Worm (Caenorhabditis elegans) whole organism, L2 larva: ENCODE results near the gene C09B8.3.
A peak's percentile ranks its signal among the peaks of the same experiment; 100 is the strongest.

ENCODE experiments used
- C34F6.9 ChIP-seq: fragments of 150-350 bp; optimal IDR thresholded peaks from 2 replicates; lab custom pipeline; 2014; ENCODE audit warnings: missing biosample characterization, missing genetic modification characterization
- F13H6.1 ChIP-seq: sonication (generic microtip); optimal IDR thresholded peaks from 2 replicates; lab custom pipeline; 2016; ENCODE audit warnings: missing genetic modification characterization, missing compliant biosample characterization
- R02D3.7 ChIP-seq: fragments of 150-350 bp; optimal IDR thresholded peaks from 2 replicates; lab custom pipeline; 2014; ENCODE audit warnings: missing biosample characterization, missing genetic modification characterization
- Y55F3AM.14 ChIP-seq: fragments of 200-800 bp; sonication (Bioruptor generic); optimal IDR thresholded peaks from 2 replicates; lab custom pipeline; 2018; ENCODE audit warnings: mild to moderate bottlenecking, missing genetic modification characterization, missing compliant biosample characterization
- ZK546.5 ChIP-seq: sonication (generic microtip); optimal IDR thresholded peaks from 2 replicates; lab custom pipeline; 2017; ENCODE audit warnings: missing biosample characterization, missing genetic modification characterization
- alr-1 ChIP-seq: fragments of 150-350 bp; optimal IDR thresholded peaks from 2 replicates; lab custom pipeline; 2014; ENCODE audit warnings: missing biosample characterization, missing genetic modification characterization
- aly-2 ChIP-seq: fragments of 150-350 bp; optimal IDR thresholded peaks from 2 replicates; lab custom pipeline; 2014; ENCODE audit warnings: missing biosample characterization, missing genetic modification characterization
- ama-1 ChIP-seq: fragments of 150-350 bp; optimal IDR thresholded peaks from 2 replicates; lab custom pipeline; 2018; ENCODE audit warnings: inconsistent platforms
- blmp-1 ChIP-seq: sonication (generic microtip); optimal IDR thresholded peaks from 2 replicates; lab custom pipeline; 2017; ENCODE audit warnings: missing genetic modification characterization, mild to moderate bottlenecking, missing compliant biosample characterization, antibody characterized with exemption, moderate library complexity; ENCODE audit not compliant: insufficient read depth
- ceh-16 ChIP-seq: fragments of 150-350 bp; optimal IDR thresholded peaks from 2 replicates; lab custom pipeline; 2014; ENCODE audit warnings: missing biosample characterization, missing genetic modification characterization
- ceh-82 ChIP-seq: fragments of 150-350 bp; optimal IDR thresholded peaks from 2 replicates; lab custom pipeline; 2014; ENCODE audit warnings: missing biosample characterization, missing genetic modification characterization
- crh-2 ChIP-seq: sonication (generic microtip); optimal IDR thresholded peaks from 2 replicates; lab custom pipeline; 2017; ENCODE audit warnings: missing biosample characterization, missing genetic modification characterization
- dmd-4 ChIP-seq: sonication (generic microtip); optimal IDR thresholded peaks from 2 replicates; lab custom pipeline; 2017; ENCODE audit warnings: missing biosample characterization, missing genetic modification characterization
- egl-27 ChIP-seq: sonication (generic microtip); optimal IDR thresholded peaks from 3 replicates; lab custom pipeline; 2017; ENCODE audit warnings: missing biosample characterization, missing genetic modification reagents, missing genetic modification characterization
- elt-1 ChIP-seq: fragments of 150-350 bp; optimal IDR thresholded peaks from 2 replicates; lab custom pipeline; 2014; ENCODE audit warnings: missing biosample characterization, missing genetic modification characterization
- elt-3 ChIP-seq: sonication (generic microtip); optimal IDR thresholded peaks from 2 replicates; lab custom pipeline; 2017; ENCODE audit warnings: missing biosample characterization, missing genetic modification characterization
- fos-1 ChIP-seq: fragments of 150-350 bp; optimal IDR thresholded peaks from 2 replicates; lab custom pipeline; 2014; ENCODE audit warnings: missing biosample characterization, missing genetic modification characterization
- gmeb-1 ChIP-seq: fragments of 150-350 bp; optimal IDR thresholded peaks from 2 replicates; lab custom pipeline; 2014; ENCODE audit warnings: missing biosample characterization, missing genetic modification characterization
- lin-11 ChIP-seq: fragments of 150-350 bp; sonication (generic microtip); optimal IDR thresholded peaks from 2 replicates; lab custom pipeline; 2014; ENCODE audit warnings: missing biosample characterization, missing genetic modification characterization, inconsistent platforms, mixed read lengths
- lin-13 ChIP-seq: fragments of 150-350 bp; optimal IDR thresholded peaks from 2 replicates; lab custom pipeline; 2014; ENCODE audit warnings: missing biosample characterization, missing genetic modification reagents, missing genetic modification characterization
- lin-39 ChIP-seq: fragments of 150-350 bp; optimal IDR thresholded peaks from 2 replicates; lab custom pipeline; 2014; ENCODE audit warnings: missing biosample characterization, missing genetic modification reagents, missing genetic modification characterization
- lsy-2 ChIP-seq, 2 experiments: fragments of 150-350 bp in 1 of 2; sonication (generic microtip) in 1 of 2; optimal IDR thresholded peaks; 2 replicates each; lab custom pipeline; 2014 to 2017; ENCODE audit warnings: missing biosample characterization in 2 of 2, missing genetic modification characterization in 2 of 2
- mab-5 ChIP-seq: fragments of 150-350 bp; optimal IDR thresholded peaks from 2 replicates; lab custom pipeline; 2014; ENCODE audit warnings: missing biosample characterization, missing genetic modification characterization
- mbf-1 ChIP-seq: sonication (generic microtip); optimal IDR thresholded peaks from 2 replicates; lab custom pipeline; 2017; ENCODE audit warnings: missing biosample characterization, missing genetic modification characterization
- mdl-1 ChIP-seq, 2 experiments: fragments of 150-350 bp in 1 of 2; sonication (generic microtip) in 1 of 2; optimal IDR thresholded peaks; 2 replicates each; lab custom pipeline; 2017; ENCODE audit warnings: missing biosample characterization in 2 of 2, missing genetic modification characterization in 2 of 2
- nhr-10 ChIP-seq: sonication (generic microtip); optimal IDR thresholded peaks from 2 replicates; lab custom pipeline; 2017; ENCODE audit warnings: missing biosample characterization, missing genetic modification characterization
- nhr-11 ChIP-seq: fragments of 150-350 bp; optimal IDR thresholded peaks from 2 replicates; lab custom pipeline; 2014; ENCODE audit warnings: missing biosample characterization, missing genetic modification characterization
- nhr-12 ChIP-seq: fragments of 150-350 bp; optimal IDR thresholded peaks from 2 replicates; lab custom pipeline; 2014; ENCODE audit warnings: missing biosample characterization, missing genetic modification characterization
- nhr-129 ChIP-seq: fragments of 150-350 bp; optimal IDR thresholded peaks from 2 replicates; lab custom pipeline; 2014; ENCODE audit warnings: missing biosample characterization, missing genetic modification characterization
- nhr-21 ChIP-seq: fragments of 150-350 bp; optimal IDR thresholded peaks from 2 replicates; lab custom pipeline; 2014; ENCODE audit warnings: missing biosample characterization, missing genetic modification characterization
- nhr-23 ChIP-seq: fragments of 150-350 bp; optimal IDR thresholded peaks from 2 replicates; lab custom pipeline; 2014; ENCODE audit warnings: missing biosample characterization, missing genetic modification reagents, missing genetic modification characterization
- nhr-237 ChIP-seq: fragments of 150-350 bp; optimal IDR thresholded peaks from 2 replicates; lab custom pipeline; 2014; ENCODE audit warnings: missing biosample characterization, missing genetic modification characterization
- nhr-25 ChIP-seq: fragments of 150-350 bp; sonication (generic microtip); optimal IDR thresholded peaks from 3 replicates; lab custom pipeline; 2014; ENCODE audit warnings: missing biosample characterization, missing genetic modification characterization
- nhr-6 ChIP-seq: fragments of 150-350 bp; optimal IDR thresholded peaks from 2 replicates; lab custom pipeline; 2014; ENCODE audit warnings: missing biosample characterization, missing genetic modification characterization
- nhr-77 ChIP-seq: fragments of 150-350 bp; optimal IDR thresholded peaks from 2 replicates; lab custom pipeline; 2014; ENCODE audit warnings: missing biosample characterization, missing genetic modification characterization
- peb-1 ChIP-seq: fragments of 150-350 bp; optimal IDR thresholded peaks from 2 replicates; lab custom pipeline; 2014; ENCODE audit warnings: missing biosample characterization, missing genetic modification characterization
- sem-4 ChIP-seq: fragments of 150-350 bp; optimal IDR thresholded peaks from 2 replicates; lab custom pipeline; 2014; ENCODE audit warnings: missing biosample characterization, missing genetic modification reagents, missing genetic modification characterization
- skn-1 ChIP-seq: sonication (generic microtip); optimal IDR thresholded peaks from 2 replicates; lab custom pipeline; 2017; ENCODE audit warnings: missing biosample characterization, missing genetic modification characterization
- sma-3 ChIP-seq: sonication (generic microtip); optimal IDR thresholded peaks from 2 replicates; lab custom pipeline; 2016; ENCODE audit warnings: missing genetic modification reagents, missing genetic modification characterization, missing compliant biosample characterization
- sma-9 ChIP-seq, 2 experiments: fragments of 150-350 bp in 1 of 2; sonication (generic microtip) in 1 of 2; optimal IDR thresholded peaks; 2 replicates each; lab custom pipeline; 2014 to 2016; ENCODE audit warnings: missing genetic modification characterization in 2 of 2, mild to moderate bottlenecking in 1 of 2, missing biosample characterization in 1 of 2, missing compliant biosample characterization in 1 of 2, missing genetic modification reagents in 1 of 2, moderate library complexity in 1 of 2
- snpc-4 ChIP-seq: fragments of 150-350 bp; optimal IDR thresholded peaks from 2 replicates; lab custom pipeline; 2014; ENCODE audit warnings: missing biosample characterization, missing genetic modification characterization
- unc-39 ChIP-seq: fragments of 150-350 bp; optimal IDR thresholded peaks from 2 replicates; lab custom pipeline; 2014; ENCODE audit warnings: missing biosample characterization, missing genetic modification characterization
- unc-55 ChIP-seq: fragments of 150-350 bp; sonication (generic microtip); optimal IDR thresholded peaks from 3 replicates; lab custom pipeline; 2014; ENCODE audit warnings: missing biosample characterization, missing genetic modification reagents, missing genetic modification characterization
- unc-62 ChIP-seq: fragments of 150-350 bp; optimal IDR thresholded peaks from 2 replicates; lab custom pipeline; 2014; ENCODE audit warnings: missing biosample characterization, missing genetic modification reagents, missing genetic modification characterization
- zag-1 ChIP-seq: fragments of 150-350 bp; optimal IDR thresholded peaks from 2 replicates; lab custom pipeline; 2014; ENCODE audit warnings: missing biosample characterization, missing genetic modification characterization
- ztf-1 ChIP-seq: fragments of 200-800 bp; sonication (Bioruptor generic); conservative IDR thresholded peaks from 2 replicates; pipeline ENCODE4 v1.3.6; 2022; ENCODE audit warnings: missing genetic modification characterization, missing compliant biosample characterization
- ztf-11 ChIP-seq: sonication (generic microtip); optimal IDR thresholded peaks from 2 replicates; lab custom pipeline; 2017; ENCODE audit warnings: missing biosample characterization, missing genetic modification characterization
- ztf-4 ChIP-seq: fragments of 150-350 bp; optimal IDR thresholded peaks from 2 replicates; lab custom pipeline; 2014; ENCODE audit warnings: missing biosample characterization, missing genetic modification characterization

The C09B8.3 gene

DNA sequence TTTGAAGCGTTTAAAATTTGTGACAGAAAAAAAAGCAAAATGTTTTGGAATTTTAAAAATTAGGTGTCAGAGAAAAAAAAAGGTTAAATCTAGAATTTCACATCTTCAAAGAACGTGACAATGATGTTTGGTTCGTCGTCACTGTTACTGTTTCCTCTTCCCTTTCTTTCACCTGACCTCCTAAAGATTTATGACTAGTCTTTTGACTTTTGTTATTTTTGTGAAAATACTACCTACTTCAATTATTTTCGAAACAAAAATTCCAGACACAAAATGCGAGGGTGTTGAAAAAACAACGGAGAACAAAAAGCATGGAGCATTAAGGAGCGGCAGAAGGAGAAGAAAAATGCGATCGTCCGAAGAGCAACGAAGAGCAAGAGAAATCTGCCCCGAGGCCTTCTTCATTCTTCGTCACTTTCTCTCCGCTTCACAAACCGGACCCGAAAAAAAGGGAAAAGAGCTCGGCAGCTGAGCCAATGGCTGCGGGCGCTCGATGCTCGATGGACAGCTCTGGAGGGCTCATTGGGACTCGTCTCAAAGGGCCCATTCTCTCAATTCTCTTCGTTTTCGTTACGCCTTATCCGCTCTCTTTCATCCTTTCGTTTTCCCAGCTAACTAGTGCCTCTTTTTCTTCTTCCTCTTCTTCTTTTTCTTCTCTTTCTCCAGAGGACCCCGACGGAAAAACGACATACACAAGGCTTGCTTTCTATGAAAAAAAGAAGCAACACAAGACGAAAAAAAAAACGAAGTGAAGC is 34.1 kb downstream of the C09B8.3 start:
- TF ChIP-seq ama-1 (no peak), C34F6.9 (tag; lab: Kevin White, UChicago) (peak; percentile 39), R02D3.7 (no peak), nhr-21 (tag; lab: Kevin White, UChicago) (no peak), unc-39 (tag; lab: Kevin White, UChicago) (no peak), ceh-82 (tag; lab: Kevin White, UChicago) (no peak), nhr-23 (tag; lab: Kevin White, UChicago) (no peak), snpc-4 (tag; lab: Kevin White, UChicago) (no peak), aly-2 (tag; lab: Kevin White, UChicago) (no peak), egl-27 (peak; percentile 39), ZK546.5 (no peak), nhr-10 (tag; lab: Kevin White, UChicago) (no peak), sma-9 (GFP tag; optimal IDR thresholded peaks at IDR 0.05; lab: Kevin White, UChicago) (no peak), sma-9 (tag; optimal IDR thresholded peaks at IDR 0.05; lab: Kevin White, UChicago) (no peak), lin-13 (GFP tag; lab: Kevin White, UChicago) (no peak), Y55F3AM.14 (GFP tag; lab: Kevin White, UChicago) (no peak), blmp-1 (tag; lab: Kevin White, UChicago) (no peak), zag-1 (tag; lab: Kevin White, UChicago) (peak; percentile 58), alr-1 (tag; lab: Kevin White, UChicago) (no peak), ceh-16 (tag; lab: Kevin White, UChicago) (no peak), mab-5 (peak; percentile 49), peb-1 (no peak), elt-3 (tag; lab: Kevin White, UChicago) (no peak), ztf-4 (peak; percentile 4), nhr-129 (tag; lab: Kevin White, UChicago) (peak; percentile 54), dmd-4 (tag; lab: Kevin White, UChicago) (no peak), elt-1 (tag; lab: Kevin White, UChicago) (no peak), lin-39 (tag; lab: Kevin White, UChicago) (no peak), crh-2 (tag; lab: Kevin White, UChicago) (no peak), sem-4 (tag; lab: Kevin White, UChicago) (no peak), nhr-237 (no peak), nhr-11 (no peak), mbf-1 (tag; lab: Kevin White, UChicago) (no peak), ztf-1 (GFP tag; lab: Robert Waterston, UW) (no peak), unc-55 (GFP tag; lab: Kevin White, UChicago) (peak; percentile 27), skn-1 (tag; lab: Kevin White, UChicago) (no peak), lin-11 (tag; lab: Kevin White, UChicago) (no peak), nhr-6 (tag; lab: Kevin White, UChicago) (no peak), nhr-25 (tag; lab: Kevin White, UChicago) (peak; percentile 39), lsy-2 (tag; optimal IDR thresholded peaks at IDR 0.05; lab: Kevin White, UChicago) (peak; percentile 35 to 60), unc-62 (GFP tag; lab: Kevin White, UChicago) (no peak), ztf-11 (tag; lab: Kevin White, UChicago) (no peak), sma-3 (no peak), nhr-77 (tag; lab: Kevin White, UChicago) (no peak), nhr-12 (tag; lab: Kevin White, UChicago) (no peak), gmeb-1 (no peak), mdl-1 (tag; optimal IDR thresholded peaks at IDR 0.05; lab: Kevin White, UChicago) (no peak), F13H6.1 (tag; lab: Kevin White, UChicago) (peak; percentile 54), fos-1 (tag; lab: Kevin White, UChicago) (no peak)
